Fruit fly (Drosophila melanogaster) S2 (cell line): Measurements from ENCODE around the gene CG17752.

Experiments
- CG8478 ChIP-seq: fragments of >200 bp; optimal IDR thresholded peaks from 2 replicates; lab custom pipeline; 2018
- CTCF ChIP-seq, 2 experiments: fragments of >200 bp; optimal IDR thresholded peaks; 2 replicates each; lab custom pipeline; 2018

The CG17752 gene

DNA sequence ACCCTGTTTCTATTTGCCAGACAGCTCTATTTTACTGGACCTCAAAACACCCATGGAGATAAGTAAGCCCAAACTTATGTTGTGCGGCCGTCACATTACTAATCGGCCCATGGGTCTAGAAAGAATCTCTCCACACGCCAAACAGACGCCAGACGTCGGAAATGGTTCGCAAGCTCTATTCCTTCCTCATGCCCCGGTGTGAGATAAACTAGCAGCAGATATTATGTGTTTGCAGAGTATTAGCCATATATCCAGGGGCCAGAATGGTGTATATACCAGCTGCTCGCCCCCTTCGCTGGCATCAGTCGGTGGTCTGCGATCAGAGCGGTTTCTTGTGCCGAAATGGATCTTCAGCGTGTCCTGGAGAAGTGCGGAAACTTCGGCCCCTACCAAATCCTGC lies at the start of gene CG17752:
TSS of gene CG17752 (plus strand) at position 301 of the 400 bp plus-strand sequence.
- TF ChIP-seq CG8478 (lab: Kevin White, UChicago), result no peak
- TF ChIP-seq CTCF (optimal IDR thresholded peaks at IDR 0.05; lab: Kevin White, UChicago), result no peak

DNA sequence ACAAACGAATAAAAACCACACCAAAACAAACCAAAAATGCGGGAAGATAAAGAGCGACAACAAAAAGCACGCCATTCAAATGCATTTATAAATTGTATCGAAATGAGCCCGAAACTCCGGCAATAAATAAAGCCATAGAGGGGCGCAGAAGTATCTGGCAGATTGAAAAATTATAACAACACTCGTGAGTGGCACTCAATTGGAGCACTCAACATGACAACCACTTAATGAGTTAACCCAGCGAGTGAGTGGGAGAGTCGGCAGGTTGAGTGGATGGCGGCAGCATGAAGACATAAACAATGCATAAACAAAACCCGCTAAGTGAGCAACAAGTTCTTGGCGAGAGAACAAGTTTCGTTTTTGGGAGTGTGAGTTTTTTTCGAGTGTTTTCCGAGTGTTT lies 41.3 kb upstream of the CG17752 start:
- TF ChIP-seq CTCF (optimal IDR thresholded peaks at IDR 0.05; lab: Kevin White, UChicago), result no peak
- no peak for TF ChIP-seq CG8478 (lab: Kevin White, UChicago)

DNA sequence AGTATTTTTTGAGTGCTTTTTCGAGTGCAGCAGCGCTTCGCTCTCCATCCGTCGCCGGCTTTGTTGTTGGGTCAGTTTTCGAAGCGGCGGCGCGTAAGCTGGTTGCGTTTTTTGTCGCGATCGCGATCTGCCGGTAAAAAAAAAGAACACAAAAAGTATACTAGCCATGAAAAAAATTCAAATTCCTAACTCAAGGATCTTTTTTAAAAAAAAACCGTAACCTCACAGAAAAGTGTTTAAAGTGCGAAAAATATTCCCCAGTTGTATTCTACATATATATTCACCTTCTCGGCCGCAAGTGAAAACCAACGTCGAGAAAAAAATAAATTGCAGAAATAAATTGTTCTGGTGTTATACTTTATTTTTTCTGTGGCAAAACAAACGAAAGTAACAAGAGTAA lies 40.9 kb upstream of the CG17752 start:
- TF ChIP-seq CG8478 (lab: Kevin White, UChicago) (no peak), CTCF (optimal IDR thresholded peaks at IDR 0.05; lab: Kevin White, UChicago) (no peak)

DNA sequence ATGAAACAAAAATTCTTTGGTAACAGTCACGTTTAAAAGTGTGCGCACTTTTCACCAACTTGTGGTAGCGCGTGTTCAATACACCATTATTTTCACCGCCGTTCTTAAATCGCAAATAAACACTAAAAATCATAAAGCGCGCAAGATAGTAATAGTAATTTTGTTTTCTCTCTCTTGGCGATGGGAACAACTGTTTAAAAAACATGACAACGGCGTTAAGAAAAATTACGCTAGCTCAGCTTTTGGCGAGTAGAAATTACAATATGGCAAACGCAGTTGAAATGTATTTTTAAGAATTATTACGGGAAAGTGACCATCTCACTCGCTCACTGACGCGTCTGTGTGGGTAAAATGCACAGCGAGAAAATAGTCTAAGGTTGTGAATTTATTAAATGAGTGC lies 40.4 kb upstream of the CG17752 start:
- TF ChIP-seq CG8478 (lab: Kevin White, UChicago) (no peak), CTCF (optimal IDR thresholded peaks at IDR 0.05; lab: Kevin White, UChicago) (no peak)

dm6 chr3R:19571195-19571594 lies 38.8 kb upstream of the CG17752 start:
- TF ChIP-seq CTCF (optimal IDR thresholded peaks at IDR 0.05; lab: Kevin White, UChicago) (no peak), CG8478 (lab: Kevin White, UChicago) (no peak)

DNA sequence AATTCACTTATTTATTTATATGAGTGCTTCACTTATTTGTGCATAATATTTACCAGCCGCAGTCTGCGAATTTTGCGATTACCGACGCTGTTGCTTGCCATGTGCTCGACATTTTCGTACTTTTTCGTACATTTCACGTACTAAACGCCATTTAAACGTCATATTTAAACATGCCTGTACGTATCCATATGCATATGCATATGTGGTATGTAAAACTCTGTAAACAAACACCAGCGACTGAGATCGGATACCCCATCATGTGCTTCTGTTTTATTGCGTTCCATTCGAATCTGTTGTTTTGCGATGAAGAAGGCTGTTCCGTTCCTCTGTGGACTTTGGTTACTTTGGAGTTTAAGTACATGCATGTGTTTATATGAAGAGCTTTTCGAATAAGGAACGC lies 38.1 kb upstream of the CG17752 start:
- TF ChIP-seq CTCF (optimal IDR thresholded peaks at IDR 0.05; lab: Kevin White, UChicago) (no peak), CG8478 (lab: Kevin White, UChicago) (no peak)

DNA sequence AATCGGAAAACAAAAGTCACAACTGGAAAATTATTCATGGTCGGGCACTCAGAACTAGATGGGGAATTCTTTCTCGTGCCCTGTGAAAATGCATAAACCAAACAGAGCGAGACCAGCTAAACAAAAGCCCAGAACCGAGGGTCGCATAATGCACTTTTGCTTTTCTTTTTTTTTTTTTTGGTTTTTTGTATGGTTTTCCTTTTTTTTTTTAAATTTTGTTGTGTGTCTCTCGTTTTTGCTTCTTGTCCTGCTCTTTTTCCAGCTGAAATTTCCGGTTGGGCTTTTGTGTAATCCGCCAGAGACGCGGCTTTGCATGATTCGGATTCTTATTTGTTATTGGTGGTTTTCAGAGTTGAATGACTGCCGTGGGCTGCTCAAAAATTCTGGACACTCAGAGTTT lies 28.2 kb upstream of the CG17752 start:
- TF ChIP-seq CTCF (optimal IDR thresholded peaks at IDR 0.05; lab: Kevin White, UChicago) (no peak), CG8478 (lab: Kevin White, UChicago) (no peak)

DNA sequence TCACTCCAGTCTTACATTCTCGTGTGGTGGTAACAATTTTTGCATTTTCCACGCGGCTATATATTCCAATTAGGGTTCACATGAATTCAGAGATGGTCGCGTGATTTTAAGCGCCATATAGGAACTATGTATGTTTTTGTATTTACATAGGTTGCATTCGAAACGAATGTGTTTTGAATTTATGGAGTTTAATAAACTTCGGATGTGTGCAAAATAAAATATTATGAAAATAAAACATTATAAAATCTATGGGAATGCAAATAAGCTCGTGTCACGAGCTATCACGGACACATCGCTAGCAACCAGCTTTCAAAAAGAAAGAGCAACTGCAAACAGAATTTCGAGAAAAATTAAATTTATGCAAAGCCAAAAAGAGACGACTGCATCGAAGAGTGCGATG lies 26.7 kb upstream of the CG17752 start:
- TF ChIP-seq CG8478 (lab: Kevin White, UChicago), result no peak
- no peak for TF ChIP-seq CTCF (optimal IDR thresholded peaks at IDR 0.05; lab: Kevin White, UChicago)

- TF ChIP-seq CG8478 (lab: Kevin White, UChicago), result no peak
- TF ChIP-seq CTCF (optimal IDR thresholded peaks at IDR 0.05; lab: Kevin White, UChicago), result no peak
Measured at dm6 chr3R:19584818-19585217, 25.2 kb upstream of the CG17752 start.

DNA sequence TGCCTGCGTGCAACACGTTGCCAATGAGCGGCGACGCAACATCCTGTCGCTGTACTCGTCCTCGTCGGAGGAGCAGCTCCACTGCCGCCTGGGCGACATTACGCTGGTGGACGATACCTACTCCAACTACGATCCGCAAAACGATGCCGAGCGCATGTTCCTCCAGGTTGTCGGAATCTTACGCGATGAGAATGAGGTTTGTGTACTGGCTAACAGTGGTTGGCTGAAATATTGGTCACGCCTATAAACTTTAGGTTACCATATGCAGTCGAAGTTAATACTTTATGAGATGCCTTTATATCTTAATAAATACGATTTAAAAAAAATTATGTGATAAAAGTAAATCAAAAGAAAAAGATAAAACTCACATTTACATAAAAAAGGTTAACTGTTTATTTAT lies 23.7 kb upstream of the CG17752 start:
- TF ChIP-seq CTCF (optimal IDR thresholded peaks at IDR 0.05; lab: Kevin White, UChicago) (no peak), CG8478 (lab: Kevin White, UChicago) (no peak)

- TF ChIP-seq CTCF (optimal IDR thresholded peaks at IDR 0.05; lab: Kevin White, UChicago) (no peak), CG8478 (lab: Kevin White, UChicago) (no peak)
Measured at dm6 chr3R:19587652-19588051, 22.4 kb upstream of the CG17752 start.

- TF ChIP-seq CTCF (optimal IDR thresholded peaks at IDR 0.05; lab: Kevin White, UChicago) (no peak), CG8478 (lab: Kevin White, UChicago) (no peak)
Measured at dm6 chr3R:19598855-19599254, 11.2 kb upstream of the CG17752 start, which contains the start of gene Cpr92A. TSS of gene Cpr92A (minus strand) at chr3R:19598955.

dm6 chr3R:19600335-19600734 lies 9.7 kb upstream of the CG17752 start, which contains the start of gene CG7333:
TSS of gene CG7333 (plus strand) at chr3R:19600635.
- no peak for TF ChIP-seq CTCF (optimal IDR thresholded peaks at IDR 0.05; lab: Kevin White, UChicago)
- no peak for TF ChIP-seq CG8478 (lab: Kevin White, UChicago)

DNA sequence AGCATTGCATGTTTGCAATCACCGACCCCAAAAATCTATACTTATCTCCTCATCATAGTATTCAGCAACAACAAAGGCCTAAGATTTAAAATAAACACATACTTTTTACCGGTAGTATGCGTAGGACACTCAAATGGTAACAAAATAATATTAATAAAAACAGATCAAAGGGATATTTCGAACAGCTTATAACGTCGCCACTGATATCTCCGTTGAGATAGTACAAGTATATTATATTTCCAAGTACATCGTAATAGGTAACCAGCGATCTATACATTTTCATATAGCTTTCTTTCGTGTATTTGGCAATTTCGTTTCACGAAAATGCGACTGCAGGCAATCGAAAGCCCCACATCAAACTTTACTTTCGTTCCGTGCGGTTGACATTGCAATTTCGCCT lies 7.0 kb upstream of the CG17752 start, which contains the start of gene CG7342:
TSS of gene CG7342 (plus strand) at position 380 of the 400 bp plus-strand sequence.
- no peak for TF ChIP-seq CTCF (optimal IDR thresholded peaks at IDR 0.05; lab: Kevin White, UChicago)
- no peak for TF ChIP-seq CG8478 (lab: Kevin White, UChicago)

dm6 chr3R:19606954-19607353 lies 3.1 kb upstream of the CG17752 start, which contains the start of gene CG17751:
TSS of gene CG17751 (plus strand) at chr3R:19607254.
- TF ChIP-seq CTCF (optimal IDR thresholded peaks at IDR 0.05; lab: Kevin White, UChicago), result no peak
- no peak for TF ChIP-seq CG8478 (lab: Kevin White, UChicago)

DNA sequence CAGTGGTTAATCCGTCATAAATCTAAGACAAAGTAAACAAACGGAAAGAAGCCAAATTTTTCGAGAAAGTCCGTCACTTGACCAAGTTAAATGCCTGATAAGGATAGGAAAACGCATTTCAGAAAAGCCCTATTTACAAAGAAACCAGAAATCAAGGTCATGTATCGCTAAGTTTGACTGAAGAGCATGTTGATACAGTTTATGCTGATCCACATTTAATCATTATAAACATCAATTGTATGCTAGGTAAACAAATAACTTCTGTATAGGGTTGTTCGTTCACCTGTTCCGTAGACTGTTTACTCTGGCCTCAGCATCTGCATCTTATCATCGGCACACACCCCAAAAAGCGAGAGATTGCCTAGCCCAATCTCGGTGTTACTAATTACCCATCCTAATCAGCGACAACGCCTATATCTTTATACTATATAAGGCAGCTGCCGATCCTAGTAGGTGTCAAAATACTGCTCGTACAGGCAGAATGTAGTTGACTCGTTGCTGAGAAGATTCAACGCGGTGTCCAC lies 2.9 kb downstream of the CG17752 start, which contains the start of gene CG16727:
TSS of gene CG16727 (plus strand) at position 474 of the 524 bp plus-strand sequence.
- TF ChIP-seq CG8478 (lab: Kevin White, UChicago) (no peak), CTCF (optimal IDR thresholded peaks at IDR 0.05; lab: Kevin White, UChicago) (no peak)
